Worm (Caenorhabditis elegans): Measurements from ENCODE around the gene mfsd-6.

- TF ChIP-seq attf-5 (GFP tag; optimal IDR thresholded peaks at IDR 0.05) (no peak), lin-26 (GFP tag; IDR thresholded peaks at IDR 0.05) (no peak), dpl-1 (GFP tag; optimal IDR thresholded peaks at IDR 0.05) (no peak), nhr-120 (GFP tag; IDR thresholded peaks at IDR 0.05) (no peak), snpc-4 (GFP tag; optimal IDR thresholded peaks at IDR 0.05) (no peak), snpc-4 (tag; optimal IDR thresholded peaks at IDR 0.05) (no peak), repo-1 (tag; optimal IDR thresholded peaks at IDR 0.05) (no peak), snpc-1.1 (tag; optimal IDR thresholded peaks at IDR 0.05; ENCODE audit: insufficient read depth) (no peak), nfya-1 (tag; optimal IDR thresholded peaks at IDR 0.05; ENCODE audit: borderline replicate concordance, insufficient read depth) (no peak), sea-2 (GFP tag; IDR thresholded peaks at IDR 0.05) (no peak), F39B2.1 (GFP tag; IDR thresholded peaks at IDR 0.05) (no peak), ama-1 (optimal IDR thresholded peaks at IDR 0.05) (no peak), ama-1 (GFP tag; optimal IDR thresholded peaks at IDR 0.05) (no peak), Y53G8AR.9 (GFP tag; conservative IDR thresholded peaks at IDR 0.05) (no peak)
These were observed 24.5 kb downstream of the mfsd-6 start for ce11 chrIII:7554697-7555145.

Data from whole organism, young adult.